Worm (Caenorhabditis elegans): ENCODE measurements around the gene C14C6.3.

DNA sequence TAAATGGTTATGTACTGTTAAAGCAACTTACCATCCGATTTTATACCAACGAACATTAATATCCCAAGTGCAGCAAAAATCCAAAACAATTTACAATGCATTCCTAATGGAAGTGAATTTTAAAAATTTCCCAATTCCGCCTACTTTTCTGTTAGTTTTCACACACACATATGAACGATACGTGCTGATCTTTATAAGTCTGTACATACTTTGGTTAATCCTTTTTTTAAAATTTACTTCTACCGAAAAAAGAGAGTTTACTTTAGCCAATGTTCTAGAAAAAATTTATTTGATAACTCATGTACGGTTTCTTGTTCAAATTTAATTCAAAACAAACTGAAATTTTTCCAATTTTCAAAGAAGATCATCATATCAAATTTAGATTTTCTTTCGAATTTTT is 18.2 kb upstream of the C14C6.3 start, which contains the start of gene R11G11.16:
- TF ChIP-seq him-1 (tag; optimal IDR thresholded peaks at IDR 0.05) (no peak), W03F9.2 (tag; optimal IDR thresholded peaks at IDR 0.05) (no peak)

Measured in whole organism, L4/young adult.